Worm (Caenorhabditis elegans) whole organism, mixed stage, embryonic: ENCODE measurements around the gene rcan-1.

Experiments
- M03D4.4 ChIP-seq: sonication (generic microtip); optimal IDR thresholded peaks from 2 replicates; lab custom pipeline; 2017; ENCODE audit warnings: mild to moderate bottlenecking, missing genetic modification characterization, missing compliant biosample characterization
- bed-3 ChIP-seq: fragments of 200-800 bp; sonication (Bioruptor generic); optimal IDR thresholded peaks from 3 replicates; lab custom pipeline; 2018; ENCODE audit warnings: mild to moderate bottlenecking, missing genetic modification characterization, moderate library complexity, missing compliant biosample characterization
- blmp-1 ChIP-seq: fragments of 150-350 bp; optimal IDR thresholded peaks from 2 replicates; lab custom pipeline; 2014; ENCODE audit warnings: missing biosample characterization, missing genetic modification characterization
- ceh-39 ChIP-seq: fragments of 150-350 bp; optimal IDR thresholded peaks from 2 replicates; lab custom pipeline; 2014; ENCODE audit warnings: missing biosample characterization, missing genetic modification characterization
- ceh-43 ChIP-seq: fragments of 200-800 bp; sonication (Bioruptor generic); optimal IDR thresholded peaks from 2 replicates; lab custom pipeline; 2018; ENCODE audit warnings: mild to moderate bottlenecking, missing genetic modification characterization, moderate library complexity, missing compliant biosample characterization
- ces-1 ChIP-seq: fragments of 150-350 bp; optimal IDR thresholded peaks from 2 replicates; lab custom pipeline; 2014; ENCODE audit warnings: missing biosample characterization, missing genetic modification reagents, missing genetic modification characterization
- cnd-1 ChIP-seq: fragments of 200-800 bp; sonication (Bioruptor generic); optimal IDR thresholded peaks from 2 replicates; lab custom pipeline; 2018; ENCODE audit warnings: mild to moderate bottlenecking, missing genetic modification characterization, missing compliant biosample characterization
- drap-1 ChIP-seq: fragments of 200-800 bp; sonication (Bioruptor generic); optimal IDR thresholded peaks from 3 replicates; lab custom pipeline; 2018; ENCODE audit warnings: mild to moderate bottlenecking, missing genetic modification characterization, missing compliant biosample characterization
- elt-3 ChIP-seq: fragments of 150-350 bp; optimal IDR thresholded peaks from 2 replicates; lab custom pipeline; 2014; ENCODE audit warnings: missing biosample characterization, missing genetic modification characterization
- flh-1 ChIP-seq: fragments of 200-800 bp; sonication (Bioruptor generic); optimal IDR thresholded peaks from 2 replicates; lab custom pipeline; 2018; ENCODE audit warnings: mild to moderate bottlenecking, missing genetic modification characterization, moderate library complexity, missing compliant biosample characterization
- hlh-1 ChIP-seq: fragments of 150-350 bp; optimal IDR thresholded peaks from 2 replicates; lab custom pipeline; 2014; ENCODE audit warnings: missing biosample characterization, missing genetic modification reagents, missing genetic modification characterization
- lin-13 ChIP-seq: fragments of 150-350 bp; optimal IDR thresholded peaks from 2 replicates; lab custom pipeline; 2014; ENCODE audit warnings: missing biosample characterization, missing genetic modification characterization
- lin-32 ChIP-seq: fragments of 200-800 bp; sonication (Bioruptor generic); optimal IDR thresholded peaks from 2 replicates; lab custom pipeline; 2018; ENCODE audit warnings: mild to moderate bottlenecking, missing genetic modification characterization, missing compliant biosample characterization
- lsy-2 ChIP-seq: fragments of 150-350 bp; optimal IDR thresholded peaks from 2 replicates; lab custom pipeline; 2014; ENCODE audit warnings: missing biosample characterization, missing genetic modification characterization
- mep-1 ChIP-seq: fragments of 150-350 bp; optimal IDR thresholded peaks from 2 replicates; lab custom pipeline; 2017; ENCODE audit warnings: missing biosample characterization, missing genetic modification reagents, missing genetic modification characterization, inconsistent platforms
- mls-2 ChIP-seq: sonication (generic microtip); optimal IDR thresholded peaks from 2 replicates; lab custom pipeline; 2016; ENCODE audit warnings: mild to moderate bottlenecking, missing genetic modification characterization, moderate library complexity, missing compliant biosample characterization
- nhr-12 ChIP-seq: fragments of 150-350 bp; optimal IDR thresholded peaks from 2 replicates; lab custom pipeline; 2014; ENCODE audit warnings: missing biosample characterization, missing genetic modification characterization
- nhr-2 ChIP-seq: fragments of 150-350 bp; optimal IDR thresholded peaks from 2 replicates; lab custom pipeline; 2014; ENCODE audit warnings: missing biosample characterization, missing genetic modification characterization
- nhr-237 ChIP-seq: fragments of 150-350 bp; optimal IDR thresholded peaks from 2 replicates; lab custom pipeline; 2014; ENCODE audit warnings: missing biosample characterization, missing genetic modification characterization
- nhr-76 ChIP-seq: sonication (generic microtip); optimal IDR thresholded peaks from 2 replicates; lab custom pipeline; 2017; ENCODE audit warnings: missing biosample characterization, missing genetic modification characterization
- pha-4 ChIP-seq: fragments of 150-350 bp; optimal IDR thresholded peaks from 2 replicates; lab custom pipeline; 2018; ENCODE audit warnings: missing biosample characterization, missing genetic modification reagents, missing genetic modification characterization
- sem-2 ChIP-seq: fragments of 200-800 bp; sonication (Bioruptor generic); optimal IDR thresholded peaks from 2 replicates; lab custom pipeline; 2018; ENCODE audit warnings: mild to moderate bottlenecking, missing genetic modification characterization, missing compliant biosample characterization
- snpc-4 ChIP-seq: fragments of 150-350 bp; optimal IDR thresholded peaks from 2 replicates; lab custom pipeline; 2014; ENCODE audit warnings: missing biosample characterization, missing genetic modification characterization
- sptf-1 ChIP-seq: sonication (generic microtip); optimal IDR thresholded peaks from 2 replicates; lab custom pipeline; 2017; ENCODE audit warnings: mild to moderate bottlenecking, missing genetic modification characterization, moderate library complexity, missing compliant biosample characterization
- tbx-8 ChIP-seq: fragments of 200-800 bp; sonication (Bioruptor generic); optimal IDR thresholded peaks from 2 replicates; lab custom pipeline; 2018; ENCODE audit warnings: mild to moderate bottlenecking, missing genetic modification characterization, moderate library complexity, missing compliant biosample characterization
- unc-120 ChIP-seq: sonication (generic microtip); optimal IDR thresholded peaks from 2 replicates; lab custom pipeline; 2017; ENCODE audit warnings: missing genetic modification characterization, missing compliant biosample characterization; ENCODE audit not compliant: poor library complexity, severe bottlenecking
- unc-39 ChIP-seq: fragments of 150-350 bp; optimal IDR thresholded peaks from 2 replicates; lab custom pipeline; 2014; ENCODE audit warnings: missing biosample characterization, missing genetic modification characterization
- unc-62 ChIP-seq: fragments of 150-350 bp; optimal IDR thresholded peaks from 2 replicates; lab custom pipeline; 2014; ENCODE audit warnings: missing biosample characterization, missing genetic modification reagents, missing genetic modification characterization
- zip-8 ChIP-seq: fragments of 150-350 bp; optimal IDR thresholded peaks from 2 replicates; lab custom pipeline; 2014; ENCODE audit warnings: missing biosample characterization, missing genetic modification characterization
- ztf-11 ChIP-seq: fragments of 150-350 bp; optimal IDR thresholded peaks from 2 replicates; lab custom pipeline; 2014; ENCODE audit warnings: missing biosample characterization, missing genetic modification characterization

Gene rcan-1

DNA sequence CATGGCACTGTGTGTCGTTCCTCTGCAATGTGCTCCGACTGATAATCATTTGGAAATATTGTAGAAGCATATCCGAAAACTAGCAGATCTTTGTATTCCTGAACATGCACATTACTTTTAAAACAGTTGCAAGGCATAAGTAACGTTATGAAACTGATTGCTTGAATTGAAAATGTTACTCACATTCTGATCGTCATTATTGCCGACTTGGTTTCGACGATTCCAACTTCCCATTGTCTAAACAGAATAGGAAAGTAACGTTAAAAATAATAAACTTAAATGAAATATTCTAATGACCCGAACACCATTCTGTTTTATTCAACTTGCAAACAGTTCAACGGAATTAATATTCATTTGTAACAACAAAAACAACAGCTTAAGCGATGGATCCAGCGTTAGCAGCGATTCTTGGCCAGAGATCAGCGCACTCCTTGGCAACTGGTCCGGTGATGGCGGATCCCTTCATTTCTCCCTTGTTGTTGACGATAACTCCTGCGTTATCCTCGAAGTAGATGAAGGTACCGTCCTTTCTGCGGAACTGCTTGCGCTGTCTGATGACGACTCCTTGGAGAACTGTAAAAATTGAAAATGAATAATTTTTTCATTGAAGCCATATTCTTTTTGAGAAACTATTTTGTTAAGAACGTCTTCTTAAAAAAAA is 21.5 kb upstream of the rcan-1 start, which contains the start of gene swp-1:
Gene swp-1, minus strand, starts transcription at position 298 of the 661 bp plus-strand sequence.
- TF ChIP-seq nhr-237 (tag; lab: Kevin White, UChicago): no peak

DNA sequence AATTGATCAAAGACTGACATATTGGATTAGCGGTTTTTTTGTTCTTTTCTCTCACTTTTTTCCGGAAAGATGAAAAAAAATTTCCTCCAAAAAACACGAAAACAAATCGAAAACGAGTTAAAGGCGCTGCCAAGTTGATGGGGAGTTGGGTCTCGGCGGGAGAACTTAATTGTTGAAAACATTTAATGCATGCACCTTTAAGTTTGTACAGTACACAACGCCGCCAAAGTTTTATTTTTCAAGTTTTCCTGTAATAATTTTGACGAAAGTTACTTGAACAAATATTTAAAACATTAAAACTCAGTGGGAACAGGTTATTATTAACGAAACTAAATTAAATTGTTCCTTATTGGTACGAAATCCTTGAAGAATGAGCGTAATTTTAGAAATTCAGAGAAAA is 17.6 kb upstream of the rcan-1 start:
- TF ChIP-seq tbx-8 (GFP tag; lab: Kevin White, UChicago): no peak
- TF ChIP-seq lin-32: no peak
- no peak for TF ChIP-seq mls-2 (tag; lab: Kevin White, UChicago)
- no peak for TF ChIP-seq snpc-4 (tag; lab: Kevin White, UChicago)
- TF ChIP-seq unc-120 (tag; lab: Kevin White, UChicago): no peak
- no peak for TF ChIP-seq nhr-12 (tag; lab: Kevin White, UChicago)
- TF ChIP-seq bed-3 (GFP tag; lab: Kevin White, UChicago): no peak
- TF ChIP-seq lin-13 (tag; lab: Kevin White, UChicago): no peak
- TF ChIP-seq sem-2 (GFP tag; lab: Kevin White, UChicago): no peak
- no peak for TF ChIP-seq unc-39 (tag; lab: Kevin White, UChicago)
- no peak for TF ChIP-seq sptf-1 (tag; lab: Kevin White, UChicago)
- TF ChIP-seq elt-3 (tag; lab: Kevin White, UChicago): no peak
- no peak for TF ChIP-seq flh-1
- TF ChIP-seq blmp-1: no peak
- TF ChIP-seq nhr-2 (tag; lab: Kevin White, UChicago): no peak

DNA sequence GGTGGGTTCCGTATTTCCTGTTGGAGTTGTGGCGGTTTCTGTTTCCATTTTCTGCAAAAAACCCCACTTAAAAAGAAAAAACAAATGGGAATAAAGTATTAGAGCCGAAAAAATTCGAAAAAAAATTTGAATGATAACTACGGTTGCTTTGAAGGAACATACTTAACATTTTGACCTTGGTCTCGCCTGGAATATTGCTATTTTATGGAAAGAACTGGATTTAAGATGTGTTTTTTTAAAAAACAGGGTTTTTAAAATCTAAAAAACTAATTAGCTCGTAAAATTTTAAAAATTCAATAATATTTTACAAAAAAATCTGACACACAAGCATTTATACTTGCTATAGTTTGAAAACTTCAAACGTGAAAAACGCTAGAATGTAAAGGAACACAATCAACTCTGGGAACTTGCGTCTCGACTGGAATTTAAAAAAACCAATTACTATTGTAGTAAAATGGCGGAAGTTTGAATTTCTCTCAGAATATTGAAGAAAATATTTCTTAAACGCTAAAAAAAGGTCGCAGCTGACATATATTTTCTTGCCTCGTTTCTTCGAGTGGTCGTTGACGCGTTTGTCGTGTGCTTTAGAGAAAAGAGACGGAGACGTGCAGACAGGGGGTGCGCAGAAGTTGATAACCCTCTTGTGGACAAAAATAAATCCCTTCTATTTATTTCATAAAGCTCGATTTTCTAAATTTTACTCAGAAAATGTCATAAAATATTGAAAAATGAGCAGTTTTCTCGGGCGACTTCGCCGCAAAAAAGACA is 14.2 kb upstream of the rcan-1 start, which contains the start of the genes lgg-3 and rgs-5:
Gene lgg-3, minus strand, starts transcription at position 51 of the 768 bp plus-strand sequence.
Gene rgs-5, plus strand, starts transcription at position 593 of the 768 bp plus-strand sequence.
- TF ChIP-seq unc-39 (tag; lab: Kevin White, UChicago) (no peak), unc-62 (GFP tag; lab: Kevin White, UChicago) (no peak), nhr-2 (tag; lab: Kevin White, UChicago) (no peak), mep-1 (peak; percentile 64), nhr-76 (tag; lab: Kevin White, UChicago) (no peak), hlh-1 (tag; lab: Kevin White, UChicago) (peak; percentile 34), ces-1 (GFP tag; lab: Kevin White, UChicago) (peak; percentile 34), ceh-43 (GFP tag; lab: Kevin White, UChicago) (no peak), lsy-2 (tag; lab: Kevin White, UChicago) (peak; percentile 31)
- TF ChIP-seq, all 35 proteins: peak for 4

DNA sequence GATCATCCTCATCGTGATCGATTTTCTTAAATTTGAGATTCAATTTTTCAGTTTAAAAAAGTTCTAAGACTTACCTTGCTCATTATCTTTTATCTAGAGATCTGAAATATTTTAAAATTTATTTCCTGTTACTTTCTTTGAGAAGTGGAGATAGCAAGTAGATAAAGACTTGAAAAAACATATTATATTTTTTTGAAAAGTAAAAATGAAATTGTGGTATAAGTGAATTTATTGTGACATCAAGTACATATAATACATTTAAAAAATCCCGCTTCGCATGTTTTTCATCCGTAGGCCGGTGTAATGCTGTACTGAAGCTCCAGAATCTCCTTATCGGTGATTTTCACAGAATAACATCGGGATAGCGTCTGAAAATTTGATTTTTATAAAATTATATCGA is 13.4 kb upstream of the rcan-1 start, which contains the start of gene B0336.7:
Gene B0336.7, minus strand, starts transcription at position 101 of the 400 bp plus-strand sequence.
- TF ChIP-seq sem-2 (GFP tag; lab: Kevin White, UChicago): no peak
- TF ChIP-seq lsy-2 (tag; lab: Kevin White, UChicago): no peak
- TF ChIP-seq lin-32: no peak
- no peak for TF ChIP-seq drap-1 (GFP tag; lab: Kevin White, UChicago)
- no peak for TF ChIP-seq ceh-43 (GFP tag; lab: Kevin White, UChicago)
- no peak for TF ChIP-seq bed-3 (GFP tag; lab: Kevin White, UChicago)
- TF ChIP-seq ces-1 (GFP tag; lab: Kevin White, UChicago): no peak
- no peak for TF ChIP-seq blmp-1
- no peak for TF ChIP-seq cnd-1 (tag; lab: Kevin White, UChicago)
- TF ChIP-seq ztf-11 (tag; lab: Kevin White, UChicago): no peak
- no peak for TF ChIP-seq pha-4 (tag; lab: Kevin White, UChicago)
- no peak for TF ChIP-seq mep-1
- TF ChIP-seq mls-2 (tag; lab: Kevin White, UChicago): no peak

DNA sequence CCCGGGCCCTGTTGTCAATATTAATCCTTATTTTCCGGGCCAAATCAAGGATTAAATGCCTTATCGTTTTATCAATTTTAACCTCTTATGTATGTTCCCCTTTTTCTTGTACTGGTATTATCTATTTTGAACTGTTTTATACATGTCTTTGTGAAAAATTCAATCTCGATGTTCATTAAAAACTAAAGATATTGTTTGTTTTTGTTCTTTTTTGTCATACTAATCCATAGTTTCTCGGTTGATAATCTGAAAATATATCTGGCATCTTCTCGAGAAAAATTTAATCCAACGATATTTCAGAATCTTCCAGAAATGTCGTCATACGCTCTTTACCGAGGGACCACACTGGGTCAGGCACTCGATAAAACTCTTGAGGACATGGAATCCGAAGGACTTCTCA is 9.8 kb upstream of the rcan-1 start, which contains the start of gene B0336.13:
Gene B0336.13, plus strand, starts transcription at position 301 of the 400 bp plus-strand sequence.
- TF ChIP-seq zip-8 (tag; lab: Kevin White, UChicago) (no peak), lin-32 (no peak), unc-62 (GFP tag; lab: Kevin White, UChicago) (no peak), nhr-2 (tag; lab: Kevin White, UChicago) (no peak), ceh-39 (no peak), nhr-237 (tag; lab: Kevin White, UChicago) (no peak), M03D4.4 (tag; lab: Kevin White, UChicago) (no peak), ceh-43 (GFP tag; lab: Kevin White, UChicago) (no peak), mls-2 (tag; lab: Kevin White, UChicago) (no peak), sem-2 (GFP tag; lab: Kevin White, UChicago) (no peak), elt-3 (tag; lab: Kevin White, UChicago) (no peak), bed-3 (GFP tag; lab: Kevin White, UChicago) (no peak), ztf-11 (tag; lab: Kevin White, UChicago) (no peak)
